Worm (Caenorhabditis elegans) whole organism, early embryonic: ENCODE results near the gene srx-68.

ENCODE experiments used
- B0310.2 ChIP-seq: sonication (generic microtip); optimal IDR thresholded peaks from 2 replicates; lab custom pipeline; 2016; ENCODE audit warnings: mild to moderate bottlenecking, missing genetic modification characterization, missing compliant biosample characterization
- F13C5.2 ChIP-seq: sonication (generic microtip); optimal IDR thresholded peaks from 2 replicates; lab custom pipeline; 2017; ENCODE audit warnings: mild to moderate bottlenecking, missing genetic modification characterization, inconsistent platforms, missing compliant biosample characterization
- ama-1 ChIP-seq: fragments of 150-350 bp; optimal IDR thresholded peaks from 2 replicates; lab custom pipeline; 2014
- ceh-36 ChIP-seq: sonication (generic microtip); optimal IDR thresholded peaks from 2 replicates; lab custom pipeline; 2016; ENCODE audit warnings: missing genetic modification characterization, inconsistent platforms, missing compliant biosample characterization
- ets-7 ChIP-seq: sonication (generic microtip); optimal IDR thresholded peaks from 2 replicates; lab custom pipeline; 2016; ENCODE audit warnings: missing genotype, missing genetic modification characterization, missing compliant biosample characterization
- flt-1 ChIP-seq: fragments of 200-800 bp; sonication (Bioruptor generic); IDR thresholded peaks from 2 replicates; pipeline ENCODE4 v1.3.6; 2022; ENCODE audit warnings: missing genetic modification characterization, missing compliant biosample characterization
- hmbx-1 ChIP-seq: sonication (generic microtip); optimal IDR thresholded peaks from 2 replicates; lab custom pipeline; 2016; ENCODE audit warnings: mild to moderate bottlenecking, missing genetic modification characterization, missing compliant biosample characterization
- hmg-4 ChIP-seq: fragments of 200-800 bp; sonication (Bioruptor generic); optimal IDR thresholded peaks from 2 replicates; lab custom pipeline; 2018; ENCODE audit warnings: mild to moderate bottlenecking, missing genetic modification characterization, missing compliant biosample characterization
- pes-1 ChIP-seq: fragments of 200-800 bp; sonication (Bioruptor generic); IDR thresholded peaks from 2 replicates; pipeline ENCODE4 v1.3.6; 2022; ENCODE audit warnings: missing genetic modification reagents, missing genetic modification characterization, missing compliant biosample characterization
- scrt-1 ChIP-seq: fragments of 200-800 bp; sonication (Bioruptor generic); IDR thresholded peaks from 2 replicates; pipeline ENCODE4 v1.3.6; 2022; ENCODE audit warnings: missing genetic modification characterization, missing compliant biosample characterization
- tbx-11 ChIP-seq: fragments of 200-800 bp; sonication (Bioruptor generic); IDR thresholded peaks from 2 replicates; pipeline ENCODE4 v1.3.6; 2022; ENCODE audit warnings: missing genetic modification characterization, missing compliant biosample characterization
- tbx-37 ChIP-seq: fragments of 200-800 bp; sonication (Bioruptor generic); conservative IDR thresholded peaks from 2 replicates; pipeline ENCODE4 v1.3.6; 2022; ENCODE audit warnings: missing genetic modification reagents, missing genetic modification characterization, missing compliant biosample characterization

DNA sequence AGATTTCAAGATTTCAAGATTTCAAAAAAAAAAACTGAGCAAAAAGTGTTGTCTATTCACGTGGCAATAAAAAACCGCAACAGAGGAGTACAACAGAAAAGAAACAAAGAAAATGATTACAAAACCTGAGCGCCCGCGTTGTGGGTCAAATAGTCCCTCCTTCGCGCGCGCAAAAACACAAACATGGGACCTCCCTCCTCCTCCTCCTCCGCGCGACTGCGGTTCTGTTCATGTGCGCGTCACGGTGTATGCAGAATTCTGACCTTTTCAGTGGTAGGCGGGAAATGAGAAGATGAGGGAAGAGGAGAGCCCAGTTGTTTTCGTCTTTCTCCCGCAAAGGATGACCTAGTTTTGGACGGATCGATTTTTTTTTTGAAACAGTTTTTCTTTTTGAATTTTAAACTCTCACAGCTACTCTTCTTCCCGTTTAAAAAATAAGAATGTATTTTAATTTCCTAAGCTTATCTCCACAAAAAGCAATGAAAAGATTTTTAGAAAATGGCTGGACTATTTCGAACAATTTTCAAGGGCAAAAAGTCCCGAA is 20.1 kb upstream of the srx-68 start, which contains the start of gene C17E7.4:
- TF ChIP-seq F13C5.2: no peak
- no peak for TF ChIP-seq ceh-36 (tag; lab: Kevin White, UChicago)
- TF ChIP-seq hmbx-1 (tag; lab: Kevin White, UChicago): no peak
- no peak for TF ChIP-seq ama-1 (lab: Kevin White, UChicago)
- TF ChIP-seq scrt-1 (GFP tag; lab: Robert Waterston, UW): no peak
- no peak for TF ChIP-seq flt-1 (GFP tag; lab: Robert Waterston, UW)
- TF ChIP-seq B0310.2: no peak
- TF ChIP-seq ets-7: no peak
- TF ChIP-seq hmg-4 (GFP tag; lab: Kevin White, UChicago): no peak
- no peak for TF ChIP-seq tbx-11
- no peak for TF ChIP-seq pes-1
- no peak for TF ChIP-seq tbx-37
